Worm (Caenorhabditis elegans) whole organism, L3 larva: ENCODE results near the gene F26G5.1.

Source experiments
- egl-5 ChIP-seq: fragments of 150-350 bp; optimal IDR thresholded peaks from 2 replicates; lab custom pipeline; 2017; ENCODE audit warnings: missing biosample characterization, missing genetic modification reagents, missing genetic modification characterization, inconsistent platforms
- elt-1 ChIP-seq: fragments of 150-350 bp; optimal IDR thresholded peaks from 2 replicates; lab custom pipeline; 2014; ENCODE audit warnings: missing biosample characterization, missing genetic modification characterization
- fkh-2 ChIP-seq: fragments of 150-350 bp; optimal IDR thresholded peaks from 2 replicates; lab custom pipeline; 2014; ENCODE audit warnings: missing biosample characterization, missing genetic modification reagents, missing genetic modification characterization
- fos-1 ChIP-seq: fragments of 150-350 bp; optimal IDR thresholded peaks from 2 replicates; lab custom pipeline; 2014; ENCODE audit warnings: missing biosample characterization, missing genetic modification characterization
- mdl-1 ChIP-seq: fragments of 150-350 bp; optimal IDR thresholded peaks from 2 replicates; lab custom pipeline; 2014; ENCODE audit warnings: missing biosample characterization, missing genetic modification characterization
- nhr-237 ChIP-seq: fragments of 150-350 bp; optimal IDR thresholded peaks from 2 replicates; lab custom pipeline; 2014; ENCODE audit warnings: missing biosample characterization, missing genetic modification characterization
- nhr-28 ChIP-seq: fragments of 150-350 bp; optimal IDR thresholded peaks from 2 replicates; lab custom pipeline; 2014; ENCODE audit warnings: missing biosample characterization, missing genetic modification characterization
- nhr-43 ChIP-seq: sonication (generic microtip); optimal IDR thresholded peaks from 2 replicates; lab custom pipeline; 2016; ENCODE audit warnings: mild to moderate bottlenecking, missing genetic modification characterization, missing compliant biosample characterization; ENCODE audit not compliant: poor library complexity, severe bottlenecking
- pha-4 ChIP-seq: fragments of 150-350 bp; optimal IDR thresholded peaks from 2 replicates; lab custom pipeline; 2014; ENCODE audit warnings: missing biosample characterization, missing genetic modification reagents, missing genetic modification characterization
- snpc-4 ChIP-seq: fragments of 150-350 bp; optimal IDR thresholded peaks from 2 replicates; lab custom pipeline; 2014; ENCODE audit warnings: missing biosample characterization, missing genetic modification characterization
- tbx-2 ChIP-seq: sonication (generic microtip); optimal IDR thresholded peaks from 2 replicates; lab custom pipeline; 2016; ENCODE audit warnings: mild to moderate bottlenecking, missing genetic modification characterization, missing compliant biosample characterization

- TF ChIP-seq egl-5 (no peak), snpc-4 (tag; lab: Kevin White, UChicago) (no peak), mdl-1 (tag; lab: Kevin White, UChicago) (no peak), nhr-237 (tag; lab: Kevin White, UChicago) (no peak), tbx-2 (tag; lab: Kevin White, UChicago) (no peak), elt-1 (no peak), nhr-43 (tag; lab: Kevin White, UChicago) (no peak), fos-1 (no peak), fkh-2 (tag; lab: Kevin White, UChicago) (no peak), nhr-28 (tag; lab: Kevin White, UChicago) (no peak), pha-4 (tag; lab: Kevin White, UChicago) (no peak)
Observed at ce11 chrV:4926371-4926770, 48.9 kb upstream of the F26G5.1 start, which contains the start of gene srh-21.
